Worm (Caenorhabditis elegans): Measurements from ENCODE around the gene K10H10.12.
A peak's percentile ranks its signal among the peaks of the same experiment; 100 is the strongest.

K10H10.12 gene

DNA sequence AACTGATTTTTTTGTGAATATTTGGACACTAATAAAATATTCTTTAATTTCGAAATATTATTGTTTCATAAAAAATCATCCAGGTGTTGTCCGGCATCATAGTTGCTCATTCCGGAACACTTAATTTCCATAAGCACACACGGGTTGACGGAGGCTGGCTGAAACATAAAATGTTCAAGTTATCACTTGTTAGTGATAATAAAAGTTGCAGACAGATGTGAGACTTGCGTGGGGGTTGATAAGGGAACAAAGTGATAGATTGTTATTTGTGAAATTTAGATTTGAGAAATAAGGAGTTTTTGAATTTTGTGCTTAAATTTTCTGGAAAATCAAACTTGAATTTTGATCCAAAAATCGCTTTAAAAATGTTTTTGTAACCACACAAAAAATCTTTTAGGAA, 4.0 kb upstream of the K10H10.12 start:
- TF ChIP-seq nhr-80 (tag; optimal IDR thresholded peaks at IDR 0.05) = peak; percentile 5
- no peak for TF ChIP-seq B0336.3 (GFP tag; IDR thresholded peaks at IDR 0.05)

DNA sequence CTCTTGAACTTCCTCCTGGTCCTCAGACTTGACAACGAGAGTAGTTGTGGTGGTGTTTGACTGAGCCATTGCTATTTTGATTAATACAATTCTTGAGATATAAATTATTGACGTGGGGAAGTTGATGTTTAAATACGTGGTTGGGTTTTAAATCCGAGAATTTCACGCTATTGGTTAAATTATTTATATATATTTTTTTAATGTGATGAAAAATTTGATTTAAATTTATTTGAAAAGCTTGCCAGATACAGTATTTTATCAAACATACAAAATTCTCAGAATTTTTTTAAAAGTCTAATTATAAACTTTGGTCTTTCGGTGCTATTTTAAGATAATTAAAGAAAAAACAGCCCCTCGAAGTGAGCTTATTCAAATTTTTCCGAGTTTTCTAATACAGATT, 1.4 kb upstream of the K10H10.12 start, which contains the start of the genes K10H10.7 and K10H10.10:
Gene K10H10.7, minus strand, starts transcription at position 101 of the 400 bp plus-strand sequence.
Gene K10H10.10, plus strand, starts transcription at position 204 of the 400 bp plus-strand sequence.
- TF ChIP-seq unc-130 (GFP tag; optimal IDR thresholded peaks at IDR 0.05) (no peak), unc-62 (GFP tag; optimal IDR thresholded peaks at IDR 0.05) (no peak), Y53F4B.3 (GFP tag; IDR thresholded peaks at IDR 0.05) (no peak), fkh-3 (tag; optimal IDR thresholded peaks at IDR 0.05) (no peak), efl-1 (GFP tag; optimal IDR thresholded peaks at IDR 0.05) (no peak), ztf-28 (GFP tag; IDR thresholded peaks at IDR 0.05) (no peak), aptf-2 (GFP tag; conservative IDR thresholded peaks at IDR 0.05) (no peak), tbp1 (GFP tag; optimal IDR thresholded peaks at IDR 0.05) (no peak), athp-1 (tag; optimal IDR thresholded peaks at IDR 0.05) (no peak), lin-40 (tag; optimal IDR thresholded peaks at IDR 0.05) (no peak), zfh-2 (GFP tag; conservative IDR thresholded peaks at IDR 0.05) (no peak), ccch-3 (GFP tag; optimal IDR thresholded peaks at IDR 0.05) (no peak), F23B12.7 (tag; optimal IDR thresholded peaks at IDR 0.05; ENCODE audit: insufficient read depth) (no peak), B0035.1 (tag; optimal IDR thresholded peaks at IDR 0.05) (no peak), somi-1 (GFP tag; optimal IDR thresholded peaks at IDR 0.05) (no peak), Y95B8A.8 (GFP tag; IDR thresholded peaks at IDR 0.05) (no peak), Y53G8AR.9 (GFP tag; conservative IDR thresholded peaks at IDR 0.05) (no peak), Y79H2A.3 (GFP tag; conservative IDR thresholded peaks at IDR 0.05) (no peak), egrh-3 (GFP tag; IDR thresholded peaks at IDR 0.05) (no peak), cebp-1 (GFP tag; IDR thresholded peaks at IDR 0.05) (no peak), cebp-1 (tag; optimal IDR thresholded peaks at IDR 0.05) (no peak)

DNA sequence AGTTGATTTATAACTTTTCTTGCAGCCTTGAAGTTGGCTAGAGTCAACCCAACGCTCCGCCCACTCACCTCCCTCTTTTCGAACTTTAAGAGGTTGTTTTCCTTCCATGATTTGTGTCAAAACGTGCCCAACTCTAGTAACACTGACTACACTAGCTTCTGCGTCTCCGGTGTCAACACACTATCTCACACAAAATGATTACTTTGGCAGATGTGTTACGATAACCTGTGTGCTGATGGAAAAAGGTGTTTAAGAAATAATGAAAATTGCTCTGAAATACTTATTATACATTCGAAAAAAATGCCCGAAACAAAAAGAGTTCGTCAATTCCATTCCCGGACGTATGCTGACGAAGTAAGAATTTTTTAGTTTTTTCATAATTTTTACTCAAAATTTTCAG, 3.1 kb downstream of the K10H10.12 start, which contains the start of gene K10H10.6:
Gene K10H10.6, plus strand, starts transcription at position 301 of the 400 bp plus-strand sequence.
- TF ChIP-seq lin-35 (GFP tag; optimal IDR thresholded peaks at IDR 0.05) = no peak
- peak; percentile 42; the same call in 1 of the 2 replicates for TF ChIP-seq hmg-1.2 (GFP tag; IDR thresholded peaks at IDR 0.05)

DNA sequence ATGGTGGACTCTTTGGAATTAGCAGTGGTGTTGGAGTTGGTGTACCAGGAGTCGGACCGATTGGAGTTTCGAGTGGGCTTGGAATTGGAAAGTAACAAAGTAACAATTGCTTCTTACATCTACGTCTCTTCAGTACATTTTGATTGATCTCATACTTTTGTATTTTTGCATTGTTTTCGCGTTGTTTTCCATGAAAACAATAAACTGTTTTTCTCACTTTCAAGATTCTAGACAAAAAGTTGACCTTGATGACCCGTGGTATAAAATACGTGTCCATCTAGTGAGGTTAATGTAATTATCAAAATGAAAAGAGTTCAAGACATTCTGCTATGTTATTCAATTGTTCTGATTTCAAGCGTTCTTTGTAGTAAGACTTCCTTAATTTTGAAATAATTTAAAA, 4.7 kb downstream of the K10H10.12 start, which contains the start of gene K10H10.5:
Gene K10H10.5, plus strand, starts transcription at position 301 of the 400 bp plus-strand sequence.
- TF ChIP-seq snpc-1.1 (tag; optimal IDR thresholded peaks at IDR 0.05; ENCODE audit: insufficient read depth) (no peak), Y79H2A.3 (GFP tag; conservative IDR thresholded peaks at IDR 0.05) (no peak), Y53G8AR.9 (GFP tag; conservative IDR thresholded peaks at IDR 0.05) (no peak), dox-1 (GFP tag; IDR thresholded peaks at IDR 0.05) (no peak), rcor-1 (GFP tag; IDR thresholded peaks at IDR 0.05) (no peak), chd-7 (tag; optimal IDR thresholded peaks at IDR 0.05) (no peak), F55B11.4 (tag; optimal IDR thresholded peaks at IDR 0.05; ENCODE audit: borderline replicate concordance, insufficient read depth) (no peak), lin-54 (GFP tag; optimal IDR thresholded peaks at IDR 0.05) (no peak), gei-17 (GFP tag; optimal IDR thresholded peaks at IDR 0.05) (no peak), ztf-28 (GFP tag; IDR thresholded peaks at IDR 0.05) (no peak), Y67H2A.10 (GFP tag; conservative IDR thresholded peaks at IDR 0.05) (no peak), ceh-100 (GFP tag; IDR thresholded peaks at IDR 0.05) (no peak), ama-1 (optimal IDR thresholded peaks at IDR 0.05) (no peak), ama-1 (GFP tag; optimal IDR thresholded peaks at IDR 0.05) (no peak), sdz-38 (tag; optimal IDR thresholded peaks at IDR 0.05) (no peak)

Data from whole organism, young adult.